Fruit fly (Drosophila melanogaster) whole organism, embryonic: ENCODE measurements around the gene CG7332.

ENCODE experiments used
- Ada2b ChIP-seq: fragments of 200-800 bp; sonication (Bioruptor generic); IDR thresholded peaks from 2 replicates; pipeline ENCODE4 v1.3.6; 2022; ENCODE audit warnings: missing biosample characterization, missing genetic modification characterization
- Atf-2 ChIP-seq: fragments of 200-800 bp; sonication (Bioruptor generic); optimal IDR thresholded peaks from 2 replicates; lab custom pipeline; 2016; ENCODE audit warnings: missing biosample characterization, missing genetic modification characterization
- CG12219 ChIP-seq: fragments of 200-800 bp; sonication (Bioruptor generic); optimal IDR thresholded peaks from 3 replicates; lab custom pipeline; 2018; ENCODE audit warnings: missing biosample characterization, mild to moderate bottlenecking, missing genetic modification characterization
- CG12299 ChIP-seq: fragments of 200-800 bp; sonication (Bioruptor generic); optimal IDR thresholded peaks from 2 replicates; lab custom pipeline; 2018; ENCODE audit warnings: missing biosample characterization, mild to moderate bottlenecking, missing genetic modification characterization
- CG12769 ChIP-seq: fragments of 200-800 bp; sonication (Bioruptor generic); optimal IDR thresholded peaks from 2 replicates; lab custom pipeline; 2019; ENCODE audit warnings: missing biosample characterization, mild to moderate bottlenecking, missing genetic modification characterization, moderate library complexity
- CG14710 ChIP-seq: fragments of 200-800 bp; sonication (Bioruptor generic); optimal IDR thresholded peaks from 3 replicates; lab custom pipeline; 2019; ENCODE audit warnings: missing biosample characterization, mild to moderate bottlenecking, missing genetic modification characterization, moderate library complexity
- CG1603 ChIP-seq: fragments of 200-800 bp; sonication (Bioruptor generic); optimal IDR thresholded peaks from 2 replicates; lab custom pipeline; 2019; ENCODE audit warnings: missing biosample characterization, mild to moderate bottlenecking, missing genetic modification characterization, moderate library complexity
- CG17802 ChIP-seq: fragments of 200-800 bp; sonication (Bioruptor generic); optimal IDR thresholded peaks from 2 replicates; lab custom pipeline; 2018; ENCODE audit warnings: missing biosample characterization, mild to moderate bottlenecking, missing genetic modification characterization, moderate library complexity
- CG17912 ChIP-seq: fragments of 200-800 bp; sonication (Bioruptor generic); optimal IDR thresholded peaks from 2 replicates; lab custom pipeline; 2018; ENCODE audit warnings: missing biosample characterization, mild to moderate bottlenecking, missing genetic modification characterization
- CG18262 ChIP-seq: fragments of 200-800 bp; optimal IDR thresholded peaks from 3 replicates; lab custom pipeline; 2019; ENCODE audit warnings: missing biosample characterization, mild to moderate bottlenecking, missing genetic modification characterization, moderate library complexity
- CG2129 ChIP-seq: fragments of 200-800 bp; sonication (Bioruptor generic); IDR thresholded peaks from 2 replicates; pipeline ENCODE4 v1.3.6; 2022; ENCODE audit warnings: missing biosample characterization, missing genetic modification characterization; ENCODE audit not compliant: partially characterized antibody
- CG2712 ChIP-seq: fragments of 200-800 bp; optimal IDR thresholded peaks from 3 replicates; lab custom pipeline; 2019; ENCODE audit warnings: missing biosample characterization, mild to moderate bottlenecking, missing genetic modification characterization, moderate library complexity
- CG3281 ChIP-seq: fragments of 200-800 bp; sonication (Bioruptor generic); optimal IDR thresholded peaks from 3 replicates; lab custom pipeline; 2017; ENCODE audit warnings: missing biosample characterization, mild to moderate bottlenecking, missing genetic modification characterization
- CG4707 ChIP-seq: fragments of 200-800 bp; sonication (Bioruptor generic); optimal IDR thresholded peaks from 2 replicates; lab custom pipeline; 2018; ENCODE audit warnings: missing biosample characterization, mild to moderate bottlenecking, missing genetic modification characterization, moderate library complexity
- CG4730 ChIP-seq: fragments of 200-800 bp; sonication (Bioruptor generic); IDR thresholded peaks from 2 replicates; pipeline ENCODE4 v1.3.6; 2022; ENCODE audit warnings: missing biosample characterization, missing genetic modification characterization
- CG6175 ChIP-seq: fragments of 200-800 bp; sonication (Bioruptor generic); IDR thresholded peaks from 3 replicates; pipeline ENCODE4 v1.3.6; 2022; ENCODE audit warnings: missing biosample characterization, missing genetic modification characterization
- CG6654 ChIP-seq: fragments of 200-800 bp; sonication (Bioruptor generic); optimal IDR thresholded peaks from 2 replicates; lab custom pipeline; 2017; ENCODE audit warnings: missing biosample characterization, mild to moderate bottlenecking, missing genetic modification characterization
- CG7271 ChIP-seq: fragments of 200-800 bp; sonication (Bioruptor generic); optimal IDR thresholded peaks from 2 replicates; lab custom pipeline; 2018; ENCODE audit warnings: missing biosample characterization, mild to moderate bottlenecking, missing genetic modification characterization, moderate library complexity
- CG8765 ChIP-seq: fragments of 200-800 bp; sonication (Bioruptor generic); IDR thresholded peaks from 2 replicates; pipeline ENCODE4 v1.3.6; 2022; ENCODE audit warnings: missing biosample characterization, missing genetic modification characterization
- D19A ChIP-seq: fragments of 200-800 bp; optimal IDR thresholded peaks from 3 replicates; lab custom pipeline; 2019; ENCODE audit warnings: missing biosample characterization, mild to moderate bottlenecking, missing genetic modification characterization, moderate library complexity
- Doc2 ChIP-seq: fragments of 200-800 bp; sonication (Bioruptor generic); IDR thresholded peaks from 2 replicates; pipeline ENCODE4 v1.3.6; 2022; ENCODE audit warnings: missing biosample characterization, missing genetic modification characterization
- Dp ChIP-seq: fragments of 200-800 bp; sonication (Bioruptor generic); optimal IDR thresholded peaks from 2 replicates; lab custom pipeline; 2018; ENCODE audit warnings: missing biosample characterization, mild to moderate bottlenecking, missing genetic modification characterization, moderate library complexity
- Drgx ChIP-seq: fragments of 200-800 bp; sonication (Bioruptor generic); IDR thresholded peaks from 2 replicates; pipeline ENCODE4 v1.3.6; 2022; ENCODE audit warnings: missing biosample characterization, missing genetic modification characterization
- E2f1 ChIP-seq: fragments of 200-800 bp; sonication (Bioruptor generic); IDR thresholded peaks from 2 replicates; pipeline ENCODE4 v1.3.6; 2022; ENCODE audit warnings: missing biosample characterization, missing genetic modification characterization
- Elba2 ChIP-seq: fragments of 200-800 bp; sonication (Bioruptor generic); optimal IDR thresholded peaks from 3 replicates; lab custom pipeline; 2016; ENCODE audit warnings: missing biosample characterization, missing genetic modification characterization
- HmgZ ChIP-seq: fragments of 200-800 bp; sonication (Bioruptor generic); optimal IDR thresholded peaks from 2 replicates; lab custom pipeline; 2018; ENCODE audit warnings: missing biosample characterization, mild to moderate bottlenecking, missing genetic modification characterization
- Hmx ChIP-seq: fragments of 200-800 bp; sonication (Bioruptor generic); optimal IDR thresholded peaks from 2 replicates; lab custom pipeline; 2016; ENCODE audit warnings: missing biosample characterization, missing genetic modification characterization
- Hr51 ChIP-seq, 2 experiments: fragments of 200-800 bp; sonication (Bioruptor generic); optimal IDR thresholded peaks; 2 replicates in 1 of 2; 3 replicates in 1 of 2; lab custom pipeline; 2016 to 2018; ENCODE audit warnings: missing biosample characterization in 2 of 2, missing genetic modification characterization in 2 of 2, mild to moderate bottlenecking in 1 of 2, moderate library complexity in 1 of 2
- Med ChIP-seq: fragments of 200-800 bp; sonication (Bioruptor generic); peaks from one replicate; lab custom pipeline; 2016; ENCODE audit warnings: missing biosample characterization, missing genetic modification characterization, mild to moderate bottlenecking, inconsistent platforms, moderate library complexity
- Meics ChIP-seq: fragments of 200-800 bp; sonication (Bioruptor generic); optimal IDR thresholded peaks from 2 replicates; lab custom pipeline; 2017; ENCODE audit warnings: missing biosample characterization, mild to moderate bottlenecking, missing genetic modification characterization
- ato ChIP-seq: fragments of 200-800 bp; sonication (Bioruptor generic); IDR thresholded peaks from 2 replicates; pipeline ENCODE4 v1.3.6; 2022; ENCODE audit warnings: missing biosample characterization, missing genetic modification characterization; ENCODE audit not compliant: partially characterized antibody
- bowl ChIP-seq: fragments of 200-800 bp; sonication (Bioruptor generic); IDR thresholded peaks from 2 replicates; pipeline ENCODE4 v1.3.6; 2022; ENCODE audit warnings: missing biosample characterization, missing genetic modification characterization
- caup ChIP-seq: fragments of 200-800 bp; sonication (Bioruptor generic); optimal IDR thresholded peaks from 3 replicates; lab custom pipeline; 2017; ENCODE audit warnings: missing biosample characterization, mild to moderate bottlenecking, missing genetic modification characterization, moderate library complexity; ENCODE audit not compliant: severe bottlenecking
- crp ChIP-seq, 2 experiments: fragments of 200-800 bp; sonication (Bioruptor generic); optimal IDR thresholded peaks; 2 replicates in 1 of 2; 3 replicates in 1 of 2; lab custom pipeline; 2017; ENCODE audit warnings: missing biosample characterization in 2 of 2, missing genetic modification characterization in 2 of 2, mild to moderate bottlenecking in 1 of 2, moderate library complexity in 1 of 2
- dmrt11E ChIP-seq: fragments of 200-800 bp; sonication (Bioruptor generic); optimal IDR thresholded peaks from 3 replicates; lab custom pipeline; 2018; ENCODE audit warnings: missing biosample characterization, mild to moderate bottlenecking, missing genetic modification characterization, moderate library complexity
- ems ChIP-seq: fragments of 200-800 bp; sonication (Bioruptor generic); optimal IDR thresholded peaks from 3 replicates; lab custom pipeline; 2016; ENCODE audit warnings: missing biosample characterization, missing genetic modification characterization
- ftz-f1 ChIP-seq: fragments of 200-800 bp; sonication (Bioruptor generic); optimal IDR thresholded peaks from 2 replicates; lab custom pipeline; 2016; ENCODE audit warnings: missing biosample characterization, missing genetic modification characterization
- hb ChIP-seq: fragments of 200-800 bp; sonication (Bioruptor generic); IDR thresholded peaks from 3 replicates; pipeline ENCODE4 v1.3.6; 2022; ENCODE audit warnings: missing biosample characterization, missing genetic modification characterization; ENCODE audit not compliant: partially characterized antibody
- ind ChIP-seq: fragments of 200-800 bp; sonication (Bioruptor generic); optimal IDR thresholded peaks from 3 replicates; lab custom pipeline; 2016; ENCODE audit warnings: missing biosample characterization, missing genetic modification characterization
- ken ChIP-seq: fragments of 200-800 bp; sonication (Bioruptor generic); IDR thresholded peaks from 3 replicates; pipeline ENCODE4 v1.3.6; 2022; ENCODE audit warnings: missing biosample characterization, missing genetic modification characterization
- lola ChIP-seq, 3 experiments: fragments of >200 bp in 2 of 3; fragments of 200-800 bp in 1 of 3; sonication (Bioruptor generic) in 1 of 3; optimal IDR thresholded peaks; 2 replicates each; lab custom pipeline; 2017 to 2019; ENCODE audit warnings: missing biosample characterization in 3 of 3, missing genetic modification characterization in 3 of 3, mild to moderate bottlenecking in 1 of 3, moderate library complexity in 1 of 3
- oc ChIP-seq: fragments of 200-800 bp; sonication (Bioruptor generic); optimal IDR thresholded peaks from 2 replicates; lab custom pipeline; 2018; ENCODE audit warnings: missing biosample characterization, mild to moderate bottlenecking, missing genetic modification characterization, moderate library complexity
- sima ChIP-seq: fragments of 200-800 bp; sonication (Bioruptor generic); optimal IDR thresholded peaks from 2 replicates; lab custom pipeline; 2016; ENCODE audit warnings: missing biosample characterization, missing genetic modification characterization
- stwl ChIP-seq: fragments of 200-800 bp; sonication (Bioruptor generic); optimal IDR thresholded peaks from 3 replicates; lab custom pipeline; 2018; ENCODE audit warnings: missing biosample characterization, mild to moderate bottlenecking, missing genetic modification characterization, moderate library complexity
- tll ChIP-seq, 2 experiments: fragments of 200-800 bp in 1 of 2; fragments of >200 bp in 1 of 2; sonication (Bioruptor generic) in 1 of 2; optimal IDR thresholded peaks; 2 replicates each; lab custom pipeline; 2017 to 2019; ENCODE audit warnings: missing biosample characterization in 2 of 2, missing genetic modification characterization in 2 of 2, mild to moderate bottlenecking in 1 of 2, moderate library complexity in 1 of 2
- vvl ChIP-seq: fragments of 200-800 bp; sonication (Bioruptor generic); IDR thresholded peaks from 2 replicates; pipeline ENCODE4 v1.3.6; 2022; ENCODE audit warnings: missing biosample characterization, missing genetic modification characterization
- wor ChIP-seq: fragments of 200-800 bp; sonication (Bioruptor generic); IDR thresholded peaks from 2 replicates; pipeline ENCODE4 v1.3.6; 2022; ENCODE audit warnings: missing biosample characterization, missing genetic modification characterization

Gene CG7332

dm6 chrX:18843229-18844033 is 40.9 kb upstream of the CG7332 start, which contains the start of gene htk (continued):
- TF ChIP-seq CG12299 (tag; lab: Kevin White, UChicago) = peak; percentile 12
- peak; percentile 59 for TF ChIP-seq Dp (GFP tag; lab: Kevin White, UChicago)
- peak; percentile 62 for TF ChIP-seq CG2712 (tag; lab: Kevin White, UChicago)
- no peak for TF ChIP-seq CG17802
- TF ChIP-seq caup (GFP tag; lab: Kevin White, UChicago) = peak; percentile 58
- peak; percentile 53 for TF ChIP-seq oc
- peak; percentile 69 for TF ChIP-seq CG12769 (tag; lab: Kevin White, UChicago)
- no peak for TF ChIP-seq CG8765 (GFP tag; lab: Robert Waterston, UW)
- peak; percentile 97 for TF ChIP-seq Med (GFP tag; lab: Kevin White, UChicago)
- TF ChIP-seq vvl = peak; percentile 88
- TF ChIP-seq bowl (GFP tag; lab: Robert Waterston, UW) = no peak
- TF ChIP-seq wor (GFP tag; lab: Robert Waterston, UW) = no peak
- peak; percentile 0 for TF ChIP-seq CG3281
- TF ChIP-seq Hmx (GFP tag; lab: Kevin White, UChicago) = no peak
- peak; percentile 51 for TF ChIP-seq CG14710
- TF ChIP-seq CG4707 (GFP tag; lab: Kevin White, UChicago) = peak; percentile 12
- TF ChIP-seq CG18262 (tag; lab: Kevin White, UChicago) = peak; percentile 43
- TF ChIP-seq CG17912 (GFP tag; lab: Kevin White, UChicago) = peak; percentile 78
- TF ChIP-seq ken (GFP tag; lab: Robert Waterston, UW) = peak; percentile 68
- peak; percentile 78 for TF ChIP-seq hb
- TF ChIP-seq Hr51 (GFP tag; optimal IDR thresholded peaks at IDR 0.05; lab: Kevin White, UChicago) = peak; percentile 40 to 71
- no peak for TF ChIP-seq sima (GFP tag; lab: Kevin White, UChicago)
- TF ChIP-seq CG12219 = no peak
- peak; percentile 65 for TF ChIP-seq Atf-2 (GFP tag; lab: Kevin White, UChicago)
- TF ChIP-seq ato (GFP tag; lab: Robert Waterston, UW) = peak; percentile 90
- TF ChIP-seq lola (GFP tag; optimal IDR thresholded peaks at IDR 0.05; lab: Kevin White, UChicago) = peak in 1 of 3 experiments; percentile 16
- peak in 1 of 2 experiments; percentile 78 for TF ChIP-seq crp (GFP tag; optimal IDR thresholded peaks at IDR 0.05; lab: Kevin White, UChicago)
- TF ChIP-seq stwl (tag; lab: Kevin White, UChicago) = peak; percentile 54
- peak; percentile 73 for TF ChIP-seq HmgZ (tag; lab: Kevin White, UChicago)
- peak; percentile 44 for TF ChIP-seq dmrt11E (tag; lab: Kevin White, UChicago)
- peak; percentile 46 for TF ChIP-seq D19A (tag; lab: Kevin White, UChicago)
- peak; percentile 84 for TF ChIP-seq CG1603 (tag; lab: Kevin White, UChicago)
- TF ChIP-seq ind = peak; percentile 61
- TF ChIP-seq CG6175 (GFP tag; lab: Robert Waterston, UW) = 0 out of 3 replicates have a peak, but pooled peaks have one; percentile 15
- TF ChIP-seq CG4730 = 0 out of 2 replicates have a peak, but pooled peaks have one; percentile 25
- peak; percentile 18 for TF ChIP-seq Elba2 (GFP tag; lab: Kevin White, UChicago)
- TF ChIP-seq Meics (GFP tag; lab: Kevin White, UChicago) = peak; percentile 74
- TF ChIP-seq E2f1 (GFP tag; lab: Robert Waterston, UW) = peak; percentile 79
- TF ChIP-seq CG6654 (GFP tag; lab: Kevin White, UChicago) = no peak
- TF ChIP-seq tll (GFP tag; optimal IDR thresholded peaks at IDR 0.05; lab: Kevin White, UChicago) = no peak
- no peak for TF ChIP-seq ftz-f1 (GFP tag; lab: Kevin White, UChicago)
- peak; percentile 39 for TF ChIP-seq CG7271
- TF ChIP-seq Ada2b (GFP tag; lab: Robert Waterston, UW) = no peak
- 0 out of 2 replicates have a peak, but pooled peaks have one; percentile 29 for TF ChIP-seq Drgx (GFP tag; lab: Robert Waterston, UW)
- TF ChIP-seq CG2129 (GFP tag; lab: Robert Waterston, UW) = peak; percentile 61
- no peak for TF ChIP-seq Doc2 (GFP tag; lab: Robert Waterston, UW)
- peak; percentile 21 for TF ChIP-seq ems (GFP tag; lab: Kevin White, UChicago)
